Worm (Caenorhabditis elegans) whole organism, L1 larva: Measurements from ENCODE around the gene F13H6.5.

ENCODE experiments used
- ama-1 ChIP-seq: fragments of 150-350 bp; optimal IDR thresholded peaks from 2 replicates; lab custom pipeline; 2014
- blmp-1 ChIP-seq: fragments of 150-350 bp; optimal IDR thresholded peaks from 2 replicates; lab custom pipeline; 2014; ENCODE audit warnings: missing biosample characterization, missing genetic modification characterization
- ceh-82 ChIP-seq, 3 experiments: fragments of 150-350 bp in 1 of 3; sonication (generic microtip) in 2 of 3; optimal IDR thresholded peaks; 2 replicates each; lab custom pipeline; 2014 to 2017; ENCODE audit warnings: missing biosample characterization in 3 of 3, missing genetic modification characterization in 3 of 3
- nhr-77 ChIP-seq: fragments of 150-350 bp; optimal IDR thresholded peaks from 2 replicates; lab custom pipeline; 2014; ENCODE audit warnings: missing biosample characterization, missing genetic modification characterization
- skn-1 ChIP-seq: fragments of 150-350 bp; optimal IDR thresholded peaks from 2 replicates; lab custom pipeline; 2014; ENCODE audit warnings: missing biosample characterization, missing genetic modification characterization
- snu-23 ChIP-seq: sonication (generic microtip); optimal IDR thresholded peaks from 2 replicates; lab custom pipeline; 2016; ENCODE audit warnings: missing genetic modification characterization, missing compliant biosample characterization
- ztf-11 ChIP-seq, 2 experiments: sonication (generic microtip); optimal IDR thresholded peaks; 2 replicates each; lab custom pipeline; 2016 to 2017; ENCODE audit warnings: missing genetic modification characterization in 2 of 2, missing biosample characterization in 1 of 2, missing compliant biosample characterization in 1 of 2

DNA sequence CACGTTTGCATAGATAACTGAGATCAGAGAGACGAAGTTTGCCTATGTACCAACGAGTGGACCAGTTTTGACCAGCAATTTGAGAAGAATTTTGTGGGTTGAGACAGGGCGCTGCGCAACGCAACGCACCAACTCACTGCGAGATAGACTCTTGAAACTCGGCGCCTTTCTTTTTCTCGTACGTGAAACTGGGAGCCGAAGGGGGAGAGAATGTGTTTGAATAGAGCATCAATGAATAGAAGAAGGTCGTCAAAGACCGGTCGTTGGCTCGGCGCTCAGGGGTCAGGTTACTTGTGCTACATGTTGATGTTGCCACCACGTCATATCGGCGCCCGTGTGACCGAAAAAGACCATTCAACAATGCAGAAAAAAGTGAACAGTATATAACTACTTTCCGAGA lies 15.2 kb downstream of the F13H6.5 start:
- TF ChIP-seq snu-23 (GFP tag; lab: Kevin White, UChicago), result no peak
- TF ChIP-seq ama-1 (lab: Kevin White, UChicago), result no peak
- no peak for TF ChIP-seq nhr-77 (tag; lab: Kevin White, UChicago)
- TF ChIP-seq skn-1, result no peak
- TF ChIP-seq blmp-1 (tag; lab: Kevin White, UChicago), result no peak
- TF ChIP-seq ztf-11 (tag; optimal IDR thresholded peaks at IDR 0.05; lab: Kevin White, UChicago), result no peak
- no peak for TF ChIP-seq ceh-82 (tag; optimal IDR thresholded peaks at IDR 0.05; lab: Kevin White, UChicago)
